Fruit fly (Drosophila melanogaster) whole organism: Measurements from ENCODE around the gene Tie.

ENCODE experiments used
- EcR ChIP-seq, 2 experiments: fragments of >200 bp; optimal IDR thresholded peaks; 2 replicates each; lab custom pipeline; 2017; ENCODE audit warnings: missing biosample characterization in 2 of 2, missing genetic modification characterization in 2 of 2, missing genetic modification reagents in 2 of 2
- psq ChIP-seq: fragments of >200 bp; optimal IDR thresholded peaks from 2 replicates; lab custom pipeline; 2017
- usp ChIP-seq: fragments of >200 bp; optimal IDR thresholded peaks from 2 replicates; lab custom pipeline; 2017; ENCODE audit warnings: missing biosample characterization, missing genetic modification characterization, mixed read lengths

- TF ChIP-seq psq (lab: Kevin White, UChicago), result no peak
- TF ChIP-seq usp (GFP tag; lab: Kevin White, UChicago), result no peak
- no peak for TF ChIP-seq EcR (GFP tag; optimal IDR thresholded peaks at IDR 0.05; lab: Kevin White, UChicago)
Measured at dm6 chr3L:4533941-4534340, 2.0 kb upstream of the Tie start.
